Worm (Caenorhabditis elegans): Measurements from ENCODE around the gene nxf-2.

Gene nxf-2

ce11 chrV:14393504-14393903 is 24.1 kb downstream of the nxf-2 start, which contains the start of gene C15H11.1:
Gene C15H11.1, plus strand, starts transcription at chrV:14393804.
- TF ChIP-seq nhr-76 (tag; optimal IDR thresholded peaks at IDR 0.05) = no peak
- no peak for TF ChIP-seq mml-1 (tag; optimal IDR thresholded peaks at IDR 0.05)
- TF ChIP-seq daf-12 (tag; optimal IDR thresholded peaks at IDR 0.05) = no peak
- no peak for TF ChIP-seq lin-39 (tag; optimal IDR thresholded peaks at IDR 0.05)
- no peak for TF ChIP-seq nhr-23 (tag; optimal IDR thresholded peaks at IDR 0.05)
- TF ChIP-seq nhr-11 (tag; optimal IDR thresholded peaks at IDR 0.05) = no peak
- TF ChIP-seq nhr-43 (tag; optimal IDR thresholded peaks at IDR 0.05; ENCODE audit: poor library complexity, severe bottlenecking) = no peak
- no peak for TF ChIP-seq ceh-28 (tag; optimal IDR thresholded peaks at IDR 0.05)
- no peak for TF ChIP-seq skn-1 (tag; optimal IDR thresholded peaks at IDR 0.05)
- TF ChIP-seq ztf-4 (tag; optimal IDR thresholded peaks at IDR 0.05) = no peak
- no peak for TF ChIP-seq nhr-12 (tag; optimal IDR thresholded peaks at IDR 0.05)
- no peak for TF ChIP-seq tbx-2 (tag; optimal IDR thresholded peaks at IDR 0.05)
- TF ChIP-seq nhr-67 (tag; optimal IDR thresholded peaks at IDR 0.05) = no peak
- no peak for TF ChIP-seq nhr-237 (tag; optimal IDR thresholded peaks at IDR 0.05)
- TF ChIP-seq eor-1 (tag; optimal IDR thresholded peaks at IDR 0.05) = no peak
- TF ChIP-seq ztf-11 (tag; optimal IDR thresholded peaks at IDR 0.05) = no peak
- no peak for TF ChIP-seq R02D3.7 (tag; optimal IDR thresholded peaks at IDR 0.05)
- TF ChIP-seq elt-2 (tag; optimal IDR thresholded peaks at IDR 0.05) = no peak

ce11 chrV:14391830-14392229 is 25.8 kb downstream of the nxf-2 start, which contains the start of gene C15H11.10:
Gene C15H11.10, plus strand, starts transcription at chrV:14392130.
- TF ChIP-seq nhr-25 (tag; optimal IDR thresholded peaks at IDR 0.05) (no peak), hmg-11 (tag; optimal IDR thresholded peaks at IDR 0.05) (no peak), nhr-67 (tag; optimal IDR thresholded peaks at IDR 0.05) (no peak), nhr-237 (tag; optimal IDR thresholded peaks at IDR 0.05) (no peak), unc-62 (GFP tag; optimal IDR thresholded peaks at IDR 0.05) (no peak), ama-1 (optimal IDR thresholded peaks at IDR 0.05) (no peak), tbx-2 (tag; optimal IDR thresholded peaks at IDR 0.05) (no peak), elt-1 (tag; optimal IDR thresholded peaks at IDR 0.05) (no peak), eor-1 (tag; optimal IDR thresholded peaks at IDR 0.05) (no peak), zag-1 (tag; optimal IDR thresholded peaks at IDR 0.05) (no peak), ZK546.5 (tag; optimal IDR thresholded peaks at IDR 0.05) (no peak), ztf-11 (tag; optimal IDR thresholded peaks at IDR 0.05) (no peak), pha-4 (tag; optimal IDR thresholded peaks at IDR 0.05) (no peak), egl-27 (tag; optimal IDR thresholded peaks at IDR 0.05) (no peak), lsy-12 (tag; optimal IDR thresholded peaks at IDR 0.05) (no peak)

ce11 chrV:14380242-14380641 is 37.4 kb downstream of the nxf-2 start:
- TF ChIP-seq mdl-1 (tag; optimal IDR thresholded peaks at IDR 0.05) = no peak
- TF ChIP-seq ceh-16 (tag; optimal IDR thresholded peaks at IDR 0.05) = no peak
- TF ChIP-seq nhr-77 (tag; optimal IDR thresholded peaks at IDR 0.05) = no peak
- no peak for TF ChIP-seq fos-1 (tag; optimal IDR thresholded peaks at IDR 0.05)
- TF ChIP-seq nhr-76 (tag; optimal IDR thresholded peaks at IDR 0.05) = no peak
- TF ChIP-seq sea-2 (GFP tag; optimal IDR thresholded peaks at IDR 0.05) = no peak
- no peak for TF ChIP-seq ztf-4 (tag; optimal IDR thresholded peaks at IDR 0.05)
- TF ChIP-seq ztf-11 (tag; optimal IDR thresholded peaks at IDR 0.05) = no peak
- TF ChIP-seq lin-15B (tag; optimal IDR thresholded peaks at IDR 0.05) = no peak
- TF ChIP-seq fkh-2 (tag; optimal IDR thresholded peaks at IDR 0.05) = no peak
- no peak for TF ChIP-seq zag-1 (tag; optimal IDR thresholded peaks at IDR 0.05)
- no peak for TF ChIP-seq nhr-25 (tag; optimal IDR thresholded peaks at IDR 0.05)
- no peak for TF ChIP-seq ZK546.5 (tag; optimal IDR thresholded peaks at IDR 0.05)
- no peak for TF ChIP-seq pqm-1 (tag; optimal IDR thresholded peaks at IDR 0.05)
- no peak for TF ChIP-seq nhr-11 (tag; optimal IDR thresholded peaks at IDR 0.05)
- TF ChIP-seq mml-1 (tag; optimal IDR thresholded peaks at IDR 0.05) = no peak
- TF ChIP-seq R02D3.7 (tag; optimal IDR thresholded peaks at IDR 0.05) = no peak

DNA sequence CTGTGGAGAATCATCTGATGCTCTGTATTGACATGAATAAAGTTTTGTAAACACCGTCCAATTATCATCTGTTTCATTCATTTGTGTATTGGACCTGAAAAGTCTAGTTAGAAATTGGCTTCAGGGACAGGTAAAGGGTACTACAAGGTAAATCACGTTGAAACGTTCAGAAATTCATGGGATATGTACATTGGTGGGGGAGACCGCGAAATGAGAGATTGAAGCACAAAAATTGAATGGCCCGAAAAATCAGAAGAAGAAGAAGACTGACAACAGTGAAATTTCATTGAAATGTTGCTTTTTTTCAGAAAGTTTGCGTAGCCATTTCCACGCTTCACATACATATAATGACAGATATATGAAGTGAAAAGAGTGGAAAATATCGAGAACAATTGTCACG is 38.6 kb downstream of the nxf-2 start, which contains the start of gene npr-43:
npr-43 (minus strand) TSS at position 101 of the 400 bp plus-strand sequence.
- TF ChIP-seq lin-39 (tag; optimal IDR thresholded peaks at IDR 0.05) = no peak

- TF ChIP-seq ceh-16 (tag; optimal IDR thresholded peaks at IDR 0.05) (no peak), nhr-23 (tag; optimal IDR thresholded peaks at IDR 0.05) (no peak), daf-12 (tag; optimal IDR thresholded peaks at IDR 0.05) (no peak), nhr-12 (tag; optimal IDR thresholded peaks at IDR 0.05) (no peak), lin-39 (tag; optimal IDR thresholded peaks at IDR 0.05) (no peak), nhr-76 (tag; optimal IDR thresholded peaks at IDR 0.05) (no peak), jun-1 (tag; optimal IDR thresholded peaks at IDR 0.05) (no peak), fkh-10 (GFP tag; optimal IDR thresholded peaks at IDR 0.05) (no peak), pqm-1 (tag; optimal IDR thresholded peaks at IDR 0.05) (no peak), ama-1 (optimal IDR thresholded peaks at IDR 0.05) (no peak)
Observed at ce11 chrV:14378052-14378451, 39.6 kb downstream of the nxf-2 start.
